Worm (Caenorhabditis elegans): ENCODE data around the gene saeg-1.

Gene saeg-1

DNA sequence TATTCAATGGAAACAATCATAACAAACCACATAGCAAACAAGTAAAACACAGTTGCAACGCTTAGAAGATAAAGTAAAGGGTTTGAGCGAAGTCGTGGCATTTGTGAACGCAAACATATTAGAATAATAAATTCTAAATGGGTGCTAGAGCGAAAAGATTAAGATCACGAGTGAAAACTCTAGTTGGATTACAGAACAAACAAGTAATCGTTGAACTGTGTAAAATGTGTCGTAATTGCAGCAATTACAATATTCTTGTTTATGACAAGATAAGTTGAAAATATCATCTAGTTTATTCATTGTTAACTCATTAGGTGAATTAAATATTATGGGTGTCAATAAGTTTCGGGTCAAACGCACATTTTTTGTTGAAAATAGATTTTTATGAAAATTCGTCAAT is 37.2 kb upstream of the saeg-1 start, which contains the start of gene F32D8.8:
Gene F32D8.8 (minus strand): TSS at position 101 of the 400 bp plus-strand sequence.
- no peak for TF ChIP-seq hlh-30 (tag; optimal IDR thresholded peaks at IDR 0.05; ENCODE audit: insufficient read depth)
- no peak for TF ChIP-seq unc-3 (GFP tag; conservative IDR thresholded peaks at IDR 0.05)
- TF ChIP-seq unc-3 (tag; optimal IDR thresholded peaks at IDR 0.05): no peak
- TF ChIP-seq ceh-45 (GFP tag; IDR thresholded peaks at IDR 0.05): no peak
- TF ChIP-seq K02D7.2 (tag; optimal IDR thresholded peaks at IDR 0.05): no peak
- TF ChIP-seq nfya-1 (tag; optimal IDR thresholded peaks at IDR 0.05): no peak
- no peak for TF ChIP-seq F13H6.1 (tag; optimal IDR thresholded peaks at IDR 0.05)
- TF ChIP-seq hlh-8 (tag; optimal IDR thresholded peaks at IDR 0.05): no peak
- no peak for TF ChIP-seq nhr-11 (tag; optimal IDR thresholded peaks at IDR 0.05)
- TF ChIP-seq hlh-13 (GFP tag; optimal IDR thresholded peaks at IDR 0.05): no peak
- TF ChIP-seq nhr-232 (tag; optimal IDR thresholded peaks at IDR 0.05): no peak
- TF ChIP-seq rnt-1 (tag; optimal IDR thresholded peaks at IDR 0.05): no peak
- TF ChIP-seq syd-9 (tag; optimal IDR thresholded peaks at IDR 0.05): no peak
- TF ChIP-seq ceh-19 (GFP tag; optimal IDR thresholded peaks at IDR 0.05): no peak
- no peak for TF ChIP-seq hlh-15 (tag; optimal IDR thresholded peaks at IDR 0.05)
- no peak for TF ChIP-seq sox-4 (tag; optimal IDR thresholded peaks at IDR 0.05)
- no peak for TF ChIP-seq zip-5 (tag; optimal IDR thresholded peaks at IDR 0.05)
- TF ChIP-seq dve-1 (tag; optimal IDR thresholded peaks at IDR 0.05): no peak
- no peak for TF ChIP-seq npax-4 (tag; optimal IDR thresholded peaks at IDR 0.05)
- TF ChIP-seq ceh-6 (GFP tag; optimal IDR thresholded peaks at IDR 0.05): no peak
- TF ChIP-seq ceh-24 (tag; optimal IDR thresholded peaks at IDR 0.05): no peak

DNA sequence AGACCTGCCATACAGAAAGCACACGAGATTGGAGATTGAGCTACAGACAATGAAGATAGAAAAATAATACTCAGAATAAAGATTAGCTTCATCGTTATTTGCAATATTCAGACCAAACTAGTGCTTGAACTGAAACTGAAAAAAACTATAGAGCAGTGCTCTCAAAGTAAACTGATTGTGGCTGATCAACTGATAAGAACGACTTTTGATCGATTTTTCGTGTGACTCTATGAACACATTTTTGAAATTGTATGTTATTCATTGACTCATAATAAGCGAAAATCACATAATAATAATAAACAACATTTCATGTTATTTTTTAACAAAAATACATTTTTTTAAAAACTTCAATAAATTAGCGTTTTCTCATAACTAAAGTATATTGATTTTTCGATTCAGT is 35.6 kb upstream of the saeg-1 start, which contains the start of gene spp-16:
Gene spp-16 (minus strand): TSS at position 179 of the 400 bp plus-strand sequence.
- no peak for TF ChIP-seq lim-6 (tag; optimal IDR thresholded peaks at IDR 0.05)
- TF ChIP-seq hlh-8 (tag; optimal IDR thresholded peaks at IDR 0.05): no peak
- no peak for TF ChIP-seq unc-42 (tag; optimal IDR thresholded peaks at IDR 0.05)
- TF ChIP-seq ceh-9 (tag; optimal IDR thresholded peaks at IDR 0.05): no peak
- TF ChIP-seq npax-4 (tag; optimal IDR thresholded peaks at IDR 0.05): no peak
- no peak for TF ChIP-seq fax-1 (tag; optimal IDR thresholded peaks at IDR 0.05)
- no peak for TF ChIP-seq ttx-3 (tag; optimal IDR thresholded peaks at IDR 0.05)
- no peak for TF ChIP-seq sox-2 (GFP tag; IDR thresholded peaks at IDR 0.05)
- no peak for TF ChIP-seq ceh-31 (tag; optimal IDR thresholded peaks at IDR 0.05)

DNA sequence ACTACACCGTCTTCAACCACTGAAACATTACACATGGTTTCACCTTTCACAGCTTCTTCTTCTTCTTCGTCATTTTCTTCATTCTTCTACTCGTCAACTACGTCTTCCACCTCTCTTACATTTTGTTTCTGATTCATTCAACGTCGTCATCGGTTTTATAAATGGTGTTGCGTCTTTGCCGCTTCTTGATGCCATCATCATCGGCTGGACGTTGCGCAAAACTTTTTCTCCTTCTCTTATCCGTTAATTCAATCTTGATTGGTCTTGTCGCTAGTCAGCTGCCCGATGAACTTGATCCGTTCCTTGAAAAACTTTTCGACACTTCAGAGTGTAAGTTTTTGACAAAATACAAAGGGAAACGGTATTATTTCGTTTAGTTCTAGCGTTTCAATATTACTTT is 33.1 kb upstream of the saeg-1 start:
- no peak for TF ChIP-seq pha-2 (tag; optimal IDR thresholded peaks at IDR 0.05)
- TF ChIP-seq ets-4 (tag; optimal IDR thresholded peaks at IDR 0.05): no peak
- no peak for TF ChIP-seq pat-9 (tag; optimal IDR thresholded peaks at IDR 0.05)
- TF ChIP-seq ceh-45 (GFP tag; IDR thresholded peaks at IDR 0.05): no peak
- no peak for TF ChIP-seq odd-2 (tag; optimal IDR thresholded peaks at IDR 0.05)
- TF ChIP-seq pros-1 (tag; optimal IDR thresholded peaks at IDR 0.05): no peak
- TF ChIP-seq dmd-4 (tag; optimal IDR thresholded peaks at IDR 0.05; ENCODE audit: borderline replicate concordance): no peak
- TF ChIP-seq Y22D7AL.16 (tag; optimal IDR thresholded peaks at IDR 0.05): no peak
- TF ChIP-seq F13H6.1 (tag; optimal IDR thresholded peaks at IDR 0.05): no peak
- TF ChIP-seq fkh-6 (tag; optimal IDR thresholded peaks at IDR 0.05): no peak
- no peak for TF ChIP-seq ceh-6 (GFP tag; optimal IDR thresholded peaks at IDR 0.05)
- no peak for TF ChIP-seq ceh-34 (tag; optimal IDR thresholded peaks at IDR 0.05)
- no peak for TF ChIP-seq lim-6 (tag; optimal IDR thresholded peaks at IDR 0.05)
- TF ChIP-seq K02D7.2 (tag; optimal IDR thresholded peaks at IDR 0.05): no peak
- TF ChIP-seq pqm-1 (tag; optimal IDR thresholded peaks at IDR 0.05): no peak
- TF ChIP-seq ceh-18 (tag; optimal IDR thresholded peaks at IDR 0.05): no peak
- no peak for TF ChIP-seq nhr-232 (tag; optimal IDR thresholded peaks at IDR 0.05)

Data from whole organism, late embryonic.